Fruit fly (Drosophila melanogaster) whole organism, embryonic: Measurements from ENCODE around the gene CG1999.
A peak's percentile ranks its signal among the peaks of the same experiment; 100 is the strongest.

Experiments used
- Bgb ChIP-seq: fragments of 200-800 bp; sonication (Bioruptor generic); IDR thresholded peaks from 2 replicates; pipeline ENCODE4 v1.3.6; 2022; ENCODE audit warnings: missing biosample characterization, missing genetic modification characterization; ENCODE audit not compliant: partially characterized antibody
- Blimp-1 ChIP-seq: fragments of 200-800 bp; sonication (Bioruptor generic); optimal IDR thresholded peaks from 3 replicates; lab custom pipeline; 2018; ENCODE audit warnings: missing biosample characterization, missing genetic modification characterization, mild to moderate bottlenecking, moderate library complexity, missing genetic modification reagents
- CG10147 ChIP-seq: fragments of 200-800 bp; sonication (Bioruptor generic); optimal IDR thresholded peaks from 2 replicates; lab custom pipeline; 2019; ENCODE audit warnings: missing biosample characterization, mild to moderate bottlenecking, missing genetic modification characterization, moderate library complexity
- CG10654 ChIP-seq: fragments of 200-800 bp; sonication (Bioruptor generic); optimal IDR thresholded peaks from 2 replicates; lab custom pipeline; 2016; ENCODE audit warnings: missing biosample characterization, missing genetic modification characterization
- CG12104 ChIP-seq: fragments of 200-800 bp; sonication (Bioruptor generic); optimal IDR thresholded peaks from 3 replicates; lab custom pipeline; 2016; ENCODE audit warnings: missing biosample characterization, missing genetic modification characterization
- CG12219 ChIP-seq: fragments of 200-800 bp; sonication (Bioruptor generic); optimal IDR thresholded peaks from 3 replicates; lab custom pipeline; 2018; ENCODE audit warnings: missing biosample characterization, mild to moderate bottlenecking, missing genetic modification characterization
- CG12236 ChIP-seq: fragments of 200-800 bp; sonication (Bioruptor generic); optimal IDR thresholded peaks from 2 replicates; lab custom pipeline; 2016; ENCODE audit warnings: missing biosample characterization, missing genetic modification characterization
- CG14441 ChIP-seq: fragments of 200-800 bp; sonication (Bioruptor generic); IDR thresholded peaks from 2 replicates; pipeline ENCODE4 v1.3.6; 2022; ENCODE audit warnings: missing biosample characterization, missing genetic modification characterization
- CG1529 ChIP-seq: fragments of 200-800 bp; sonication (Bioruptor generic); optimal IDR thresholded peaks from 3 replicates; lab custom pipeline; 2018; ENCODE audit warnings: missing biosample characterization, missing genetic modification characterization
- CG16813 ChIP-seq: fragments of 200-800 bp; sonication (Bioruptor generic); IDR thresholded peaks from 3 replicates; pipeline ENCODE4 v1.3.6; 2022; ENCODE audit warnings: missing biosample characterization, missing genetic modification characterization; ENCODE audit not compliant: partially characterized antibody
- CG17612 ChIP-seq: fragments of 200-800 bp; sonication (Bioruptor generic); IDR thresholded peaks from 2 replicates; pipeline ENCODE4 v1.3.6; 2022; ENCODE audit warnings: missing biosample characterization, missing genetic modification characterization
- CG17802 ChIP-seq: fragments of 200-800 bp; sonication (Bioruptor generic); optimal IDR thresholded peaks from 2 replicates; lab custom pipeline; 2018; ENCODE audit warnings: missing biosample characterization, mild to moderate bottlenecking, missing genetic modification characterization, moderate library complexity
- CG2120 ChIP-seq: fragments of 200-800 bp; sonication (Bioruptor generic); optimal IDR thresholded peaks from 3 replicates; lab custom pipeline; 2016; ENCODE audit warnings: missing biosample characterization, missing genetic modification characterization
- CG2712 ChIP-seq: fragments of 200-800 bp; optimal IDR thresholded peaks from 3 replicates; lab custom pipeline; 2019; ENCODE audit warnings: missing biosample characterization, mild to moderate bottlenecking, missing genetic modification characterization, moderate library complexity
- CG3065 ChIP-seq: fragments of 200-800 bp; sonication (Bioruptor generic); optimal IDR thresholded peaks from 2 replicates; lab custom pipeline; 2016; ENCODE audit warnings: missing biosample characterization, missing genetic modification characterization
- CG32767 ChIP-seq: fragments of 200-800 bp; sonication (Bioruptor generic); IDR thresholded peaks from 2 replicates; pipeline ENCODE4 v1.3.6; 2022; ENCODE audit warnings: missing biosample characterization, missing genetic modification characterization
- CG32772 ChIP-seq: fragments of 200-800 bp; sonication (Bioruptor generic); IDR thresholded peaks from 2 replicates; pipeline ENCODE4 v1.3.6; 2022; ENCODE audit warnings: missing biosample characterization, missing genetic modification characterization
- CG43689 ChIP-seq: fragments of 200-800 bp; sonication (Bioruptor generic); IDR thresholded peaks from 2 replicates; pipeline ENCODE4 v1.3.6; 2022; ENCODE audit warnings: missing biosample characterization, missing genetic modification characterization
- CG4707 ChIP-seq: fragments of 200-800 bp; sonication (Bioruptor generic); optimal IDR thresholded peaks from 2 replicates; lab custom pipeline; 2018; ENCODE audit warnings: missing biosample characterization, mild to moderate bottlenecking, missing genetic modification characterization, moderate library complexity
- D19A ChIP-seq: fragments of 200-800 bp; optimal IDR thresholded peaks from 3 replicates; lab custom pipeline; 2019; ENCODE audit warnings: missing biosample characterization, mild to moderate bottlenecking, missing genetic modification characterization, moderate library complexity
- Fer2 ChIP-seq: fragments of 200-800 bp; sonication (Bioruptor generic); optimal IDR thresholded peaks from 2 replicates; lab custom pipeline; 2018; ENCODE audit warnings: missing biosample characterization, mild to moderate bottlenecking, missing genetic modification characterization, moderate library complexity
- HHEX ChIP-seq: fragments of 200-800 bp; sonication (Bioruptor generic); optimal IDR thresholded peaks from 3 replicates; lab custom pipeline; 2017; ENCODE audit warnings: missing biosample characterization, mild to moderate bottlenecking, missing genetic modification characterization, missing genetic modification reagents
- Hmx ChIP-seq: fragments of 200-800 bp; sonication (Bioruptor generic); optimal IDR thresholded peaks from 2 replicates; lab custom pipeline; 2016; ENCODE audit warnings: missing biosample characterization, missing genetic modification characterization
- Hr39 ChIP-seq: fragments of >200 bp; optimal IDR thresholded peaks from 2 replicates; lab custom pipeline; 2017
- Hr51 ChIP-seq, 2 experiments: fragments of 200-800 bp; sonication (Bioruptor generic); optimal IDR thresholded peaks; 2 replicates in 1 of 2; 3 replicates in 1 of 2; lab custom pipeline; 2016 to 2018; ENCODE audit warnings: missing biosample characterization in 2 of 2, missing genetic modification characterization in 2 of 2, mild to moderate bottlenecking in 1 of 2, moderate library complexity in 1 of 2
- Mrtf ChIP-seq: fragments of 200-800 bp; sonication (Bioruptor generic); IDR thresholded peaks from 3 replicates; pipeline ENCODE4 v1.3.6; 2022; ENCODE audit warnings: missing biosample characterization, missing genetic modification characterization
- Pdp1 ChIP-seq, 2 experiments: fragments of 200-800 bp; sonication (Bioruptor generic); optimal IDR thresholded peaks; 3 replicates each; lab custom pipeline; 2016; ENCODE audit warnings: missing biosample characterization in 2 of 2, missing genetic modification characterization in 2 of 2, mild to moderate bottlenecking in 1 of 2, moderate library complexity in 1 of 2
- Rfx ChIP-seq: fragments of 200-800 bp; sonication (Bioruptor generic); IDR thresholded peaks from 2 replicates; pipeline ENCODE4 v1.3.6; 2022; ENCODE audit warnings: missing biosample characterization, missing genetic modification characterization
- Scr ChIP-seq: fragments of 200-800 bp; sonication (Bioruptor generic); IDR thresholded peaks from 2 replicates; pipeline ENCODE4 v1.3.6; 2022; ENCODE audit warnings: missing biosample characterization, missing genetic modification characterization; ENCODE audit not compliant: partially characterized antibody
- Sin3A ChIP-seq: fragments of >200 bp; optimal IDR thresholded peaks from 2 replicates; lab custom pipeline; 2018
- Stat92E ChIP-seq, 3 experiments: fragments of >200 bp in 2 of 3; fragments of 200-800 bp in 1 of 3; sonication (Bioruptor generic) in 1 of 3; optimal IDR thresholded peaks; 2 replicates each; lab custom pipeline; 2017 to 2019; ENCODE audit warnings: missing biosample characterization in 3 of 3, missing genetic modification characterization in 3 of 3, mild to moderate bottlenecking in 1 of 3, moderate library complexity in 1 of 3
- Tbp ChIP-seq: fragments of >200 bp; optimal IDR thresholded peaks from 2 replicates; lab custom pipeline; 2018; ENCODE audit warnings: missing biosample characterization, missing genetic modification characterization
- ato ChIP-seq: fragments of 200-800 bp; sonication (Bioruptor generic); IDR thresholded peaks from 2 replicates; pipeline ENCODE4 v1.3.6; 2022; ENCODE audit warnings: missing biosample characterization, missing genetic modification characterization; ENCODE audit not compliant: partially characterized antibody
- bowl ChIP-seq: fragments of 200-800 bp; sonication (Bioruptor generic); IDR thresholded peaks from 2 replicates; pipeline ENCODE4 v1.3.6; 2022; ENCODE audit warnings: missing biosample characterization, missing genetic modification characterization
- chm ChIP-seq: fragments of 200-800 bp; sonication (Bioruptor generic); IDR thresholded peaks from 2 replicates; pipeline ENCODE4 v1.3.6; 2022; ENCODE audit warnings: missing biosample characterization, missing genetic modification characterization
- da ChIP-seq: fragments of 200-800 bp; sonication (Bioruptor generic); optimal IDR thresholded peaks from 2 replicates; lab custom pipeline; 2016; ENCODE audit warnings: missing biosample characterization, missing genetic modification characterization
- en ChIP-seq: fragments of 200-800 bp; sonication (Bioruptor generic); optimal IDR thresholded peaks from 2 replicates; lab custom pipeline; 2016; ENCODE audit warnings: missing biosample characterization, missing genetic modification characterization
- eyg ChIP-seq: fragments of 200-800 bp; sonication (Bioruptor generic); optimal IDR thresholded peaks from 3 replicates; lab custom pipeline; 2016; ENCODE audit warnings: missing biosample characterization, missing genetic modification characterization
- fru ChIP-seq: fragments of >200 bp; optimal IDR thresholded peaks from 2 replicates; lab custom pipeline; 2017
- lbe ChIP-seq: fragments of 200-800 bp; sonication (Bioruptor generic); optimal IDR thresholded peaks from 2 replicates; lab custom pipeline; 2016; ENCODE audit warnings: missing biosample characterization, mild to moderate bottlenecking, missing genetic modification characterization
- pita ChIP-seq: fragments of 200-800 bp; sonication (Bioruptor generic); optimal IDR thresholded peaks from 2 replicates; lab custom pipeline; 2017; ENCODE audit warnings: missing biosample characterization, mild to moderate bottlenecking, missing genetic modification characterization
- pros ChIP-seq: fragments of 200-800 bp; sonication (Bioruptor generic); optimal IDR thresholded peaks from 3 replicates; lab custom pipeline; 2019; ENCODE audit warnings: missing biosample characterization, mild to moderate bottlenecking, missing genetic modification characterization, moderate library complexity
- sens-2 ChIP-seq: fragments of 200-800 bp; sonication (Bioruptor generic); IDR thresholded peaks from 2 replicates; pipeline ENCODE4 v1.3.6; 2022; ENCODE audit warnings: missing biosample characterization, missing genetic modification characterization
- shn ChIP-seq: fragments of 200-800 bp; sonication (Bioruptor generic); optimal IDR thresholded peaks from 3 replicates; lab custom pipeline; 2016; ENCODE audit warnings: missing biosample characterization, missing genetic modification characterization
- tll ChIP-seq, 2 experiments: fragments of 200-800 bp in 1 of 2; fragments of >200 bp in 1 of 2; sonication (Bioruptor generic) in 1 of 2; optimal IDR thresholded peaks; 2 replicates each; lab custom pipeline; 2017 to 2019; ENCODE audit warnings: missing biosample characterization in 2 of 2, missing genetic modification characterization in 2 of 2, mild to moderate bottlenecking in 1 of 2, moderate library complexity in 1 of 2
- twi ChIP-seq: fragments of 200-800 bp; optimal IDR thresholded peaks from 2 replicates; lab custom pipeline; 2019; ENCODE audit warnings: missing biosample characterization, mild to moderate bottlenecking, missing genetic modification characterization, moderate library complexity
- usp ChIP-seq: fragments of >200 bp; optimal IDR thresholded peaks from 2 replicates; lab custom pipeline; 2017; ENCODE audit warnings: missing biosample characterization, missing genetic modification characterization
- wdn ChIP-seq: fragments of 200-800 bp; sonication (Bioruptor generic); IDR thresholded peaks from 2 replicates; pipeline ENCODE4 v1.3.6; 2022; ENCODE audit warnings: missing biosample characterization, missing genetic modification characterization
- wek ChIP-seq: fragments of 200-800 bp; sonication (Bioruptor generic); optimal IDR thresholded peaks from 3 replicates; lab custom pipeline; 2018; ENCODE audit warnings: missing biosample characterization, mild to moderate bottlenecking, missing genetic modification characterization, moderate library complexity

CG1999 gene

DNA sequence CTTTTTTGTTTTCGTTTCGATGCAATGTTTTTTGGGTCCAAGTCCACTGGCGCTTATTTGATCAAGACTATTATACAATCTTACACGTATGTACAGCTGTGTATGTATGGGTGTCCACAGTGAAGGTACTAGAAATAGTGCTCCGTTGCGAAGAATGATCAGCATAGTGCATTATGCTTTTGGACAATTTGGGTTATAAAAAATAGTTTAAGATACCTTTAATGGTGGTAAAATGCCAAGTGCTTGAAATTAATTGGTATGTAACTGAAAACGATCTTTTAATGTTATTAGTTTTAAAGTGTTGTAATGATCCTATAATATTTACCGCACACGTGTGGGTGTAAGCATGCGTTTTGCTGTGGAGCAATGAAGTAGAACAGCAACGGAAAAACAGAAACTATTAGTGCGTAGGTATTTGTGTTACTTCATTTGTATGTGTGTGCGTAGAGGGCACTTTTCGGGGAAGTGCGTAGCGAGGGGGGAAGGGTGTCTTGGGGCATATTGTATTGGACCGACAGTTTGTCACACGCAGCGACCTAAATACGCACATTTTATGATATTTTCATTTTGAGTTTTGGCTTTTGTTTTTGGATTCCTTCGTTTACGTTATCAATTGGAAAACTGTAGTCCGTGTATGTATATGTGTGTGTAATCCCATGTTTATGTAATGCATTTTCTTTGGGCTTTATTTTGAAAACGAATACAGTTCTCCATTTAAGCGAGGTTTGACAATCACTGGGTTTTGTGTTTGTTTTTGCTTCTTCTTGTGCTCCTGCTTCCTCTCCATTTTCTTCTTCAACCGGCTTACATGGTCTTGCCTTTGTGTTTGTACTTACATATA is 22.3 kb upstream of the CG1999 start (continued):
- TF ChIP-seq CG32767 (GFP tag; lab: Robert Waterston, UW): peak; percentile 88
- TF ChIP-seq en: peak; percentile 89
- peak; percentile 96 for TF ChIP-seq CG12219
- peak; percentile 89 for TF ChIP-seq CG10654
- TF ChIP-seq bowl (GFP tag; lab: Robert Waterston, UW): peak; percentile 48; the same call in 1 of the 2 replicates
- TF ChIP-seq tll (GFP tag; optimal IDR thresholded peaks at IDR 0.05; lab: Kevin White, UChicago): no peak
- TF ChIP-seq CG14441: peak; percentile 82
- peak; percentile 52 for TF ChIP-seq Hmx (GFP tag; lab: Kevin White, UChicago)
- TF ChIP-seq da (GFP tag; lab: Kevin White, UChicago): peak; percentile 84
- no peak for TF ChIP-seq lbe
- TF ChIP-seq pita (GFP tag; lab: Kevin White, UChicago): no peak
- TF ChIP-seq Rfx (GFP tag; lab: Robert Waterston, UW): peak; percentile 73
- peak; percentile 80 for TF ChIP-seq CG17802
- peak; percentile 76 for TF ChIP-seq CG12104 (GFP tag; lab: Kevin White, UChicago)
- TF ChIP-seq D19A (tag; lab: Kevin White, UChicago): peak; percentile 91
- peak; percentile 83 for TF ChIP-seq CG3065 (GFP tag; lab: Kevin White, UChicago)
- TF ChIP-seq CG32772 (GFP tag; lab: Robert Waterston, UW): peak; percentile 87
- TF ChIP-seq usp: no peak
- TF ChIP-seq Mrtf (GFP tag; lab: Robert Waterston, UW): peak; percentile 89
- peak; percentile 67 for TF ChIP-seq chm (GFP tag; lab: Robert Waterston, UW)
- peak; percentile 68 for TF ChIP-seq eyg (GFP tag; lab: Kevin White, UChicago)
- peak; percentile 40 for TF ChIP-seq Fer2
- peak in 1 of 3 experiments; percentile 87 for TF ChIP-seq Stat92E (GFP tag; optimal IDR thresholded peaks at IDR 0.05; lab: Kevin White, UChicago)
- peak; percentile 55; the same call in 1 of the 2 replicates for TF ChIP-seq sens-2 (GFP tag; lab: Robert Waterston, UW)
- TF ChIP-seq CG2120 (GFP tag; lab: Kevin White, UChicago): peak; percentile 79
- no peak for TF ChIP-seq Tbp (GFP tag; lab: Kevin White, UChicago)
- TF ChIP-seq shn: peak; percentile 89
- TF ChIP-seq CG43689 (GFP tag; lab: Robert Waterston, UW): peak; percentile 79
- peak; percentile 85 for TF ChIP-seq twi (tag; lab: Kevin White, UChicago)
- peak; percentile 83 for TF ChIP-seq HHEX (GFP tag; lab: Kevin White, UChicago)
- TF ChIP-seq Hr39: no peak
- TF ChIP-seq ato (GFP tag; lab: Robert Waterston, UW): no peak
- no peak for TF ChIP-seq fru (lab: Kevin White, UChicago)
- TF ChIP-seq CG1529 (GFP tag; lab: Kevin White, UChicago): peak; percentile 93
- peak; percentile 89 for TF ChIP-seq CG12236 (GFP tag; lab: Kevin White, UChicago)
- TF ChIP-seq CG2712 (tag; lab: Kevin White, UChicago): peak; percentile 97
- peak; percentile 92 for TF ChIP-seq Blimp-1
- no peak for TF ChIP-seq pros (GFP tag; lab: Kevin White, UChicago)
- peak; percentile 77 for TF ChIP-seq CG10147 (GFP tag; lab: Kevin White, UChicago)
- TF ChIP-seq Hr51 (GFP tag; optimal IDR thresholded peaks at IDR 0.05; lab: Kevin White, UChicago): peak; percentile 69 to 95
- no peak for TF ChIP-seq Bgb (GFP tag; lab: Robert Waterston, UW)
- TF ChIP-seq CG16813: no peak
- TF ChIP-seq CG17612 (GFP tag; lab: Robert Waterston, UW): peak; percentile 73
- no peak for TF ChIP-seq Sin3A (lab: Kevin White, UChicago)
- no peak for TF ChIP-seq Scr
- TF ChIP-seq wdn (GFP tag; lab: Robert Waterston, UW): peak; percentile 59
- peak; percentile 80 for TF ChIP-seq wek (GFP tag; lab: Kevin White, UChicago)
- peak; percentile 91 to 99 for TF ChIP-seq Pdp1 (GFP tag; optimal IDR thresholded peaks at IDR 0.05; lab: Kevin White, UChicago)
- peak; percentile 88 for TF ChIP-seq CG4707 (GFP tag; lab: Kevin White, UChicago)
